Worm (Caenorhabditis elegans): ENCODE results near the gene mab-5.

mab-5 gene

DNA sequence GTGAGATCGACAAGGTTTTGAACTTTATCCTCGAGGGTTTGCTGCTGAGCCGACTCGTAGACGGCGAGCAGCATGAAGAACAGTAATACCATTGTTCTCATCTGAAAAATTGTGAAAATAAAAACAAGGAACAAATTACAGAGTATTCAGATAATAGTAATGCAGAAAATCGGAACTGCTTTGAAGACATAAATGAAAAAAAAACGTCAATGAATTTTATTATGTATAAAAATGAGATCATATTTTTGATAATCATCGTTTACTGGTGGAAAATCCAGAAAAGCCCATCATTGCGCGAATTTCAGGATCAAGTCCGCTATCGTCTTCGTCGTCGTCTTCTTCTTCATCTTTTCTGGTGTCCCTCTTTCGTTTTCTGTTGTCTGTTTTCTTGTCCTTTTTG lies 14.3 kb downstream of the mab-5 start, which contains the start of gene ZK686.3:
TSS of gene ZK686.3 (minus strand) at position 101 of the 400 bp plus-strand sequence.
- no peak for TF ChIP-seq nhr-76 (tag; optimal IDR thresholded peaks at IDR 0.05)
- no peak for TF ChIP-seq zfp-3 (GFP tag; conservative IDR thresholded peaks at IDR 0.05)
- no peak for TF ChIP-seq sdz-12 (GFP tag; optimal IDR thresholded peaks at IDR 0.05)
- TF ChIP-seq hmg-1.1 (GFP tag; IDR thresholded peaks at IDR 0.05), result no peak
- TF ChIP-seq Y75B8A.6 (GFP tag; IDR thresholded peaks at IDR 0.05), result no peak
- TF ChIP-seq ceh-32 (tag; optimal IDR thresholded peaks at IDR 0.05; ENCODE audit: poor library complexity), result no peak

DNA sequence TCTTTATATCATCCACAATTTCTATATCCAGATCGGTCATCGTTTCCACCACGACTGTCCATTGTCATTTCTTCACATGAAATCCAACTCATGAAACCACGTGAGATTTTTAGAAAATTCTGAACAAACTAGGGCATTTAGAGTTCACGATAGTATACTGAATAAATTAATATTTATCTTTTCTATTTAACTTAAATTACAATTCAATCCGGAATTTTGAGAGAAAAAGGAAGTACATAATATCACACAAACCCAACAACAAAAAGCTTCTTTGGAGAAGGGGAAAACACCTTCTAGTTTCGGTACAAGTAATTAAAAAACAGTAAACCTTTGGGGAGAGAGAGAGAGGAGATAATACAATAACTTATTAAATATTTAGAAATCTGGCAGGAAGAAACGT lies 15.8 kb downstream of the mab-5 start, which contains the start of gene ZK686.5:
TSS of gene ZK686.5 (minus strand) at position 101 of the 400 bp plus-strand sequence.
- no peak for TF ChIP-seq nhr-28 (tag; optimal IDR thresholded peaks at IDR 0.05)
- TF ChIP-seq ces-1 (GFP tag; optimal IDR thresholded peaks at IDR 0.05), result no peak
- TF ChIP-seq D1046.2 (GFP tag; IDR thresholded peaks at IDR 0.05), result no peak
- no peak for TF ChIP-seq zfp-2 (tag; optimal IDR thresholded peaks at IDR 0.05)
- TF ChIP-seq zfp-3 (GFP tag; conservative IDR thresholded peaks at IDR 0.05), result no peak
- no peak for TF ChIP-seq php-3 (GFP tag; IDR thresholded peaks at IDR 0.05)
- no peak for TF ChIP-seq pqm-1 (tag; optimal IDR thresholded peaks at IDR 0.05)
- TF ChIP-seq spr-1 (tag; optimal IDR thresholded peaks at IDR 0.05), result no peak
- no peak for TF ChIP-seq mxl-2 (GFP tag; conservative IDR thresholded peaks at IDR 0.05)
- no peak for TF ChIP-seq nhr-11 (tag; optimal IDR thresholded peaks at IDR 0.05)
- TF ChIP-seq nhr-10 (tag; optimal IDR thresholded peaks at IDR 0.05), result no peak
- no peak for TF ChIP-seq attf-4 (tag; optimal IDR thresholded peaks at IDR 0.05)
- no peak for TF ChIP-seq skn-1 (tag; optimal IDR thresholded peaks at IDR 0.05)
- no peak for TF ChIP-seq lim-7 (GFP tag; IDR thresholded peaks at IDR 0.05)
- no peak for TF ChIP-seq lin-1 (GFP tag; IDR thresholded peaks at IDR 0.05)
- no peak for TF ChIP-seq cey-2 (tag; optimal IDR thresholded peaks at IDR 0.05; ENCODE audit: borderline replicate concordance, insufficient read depth)
- TF ChIP-seq ceh-32 (tag; optimal IDR thresholded peaks at IDR 0.05; ENCODE audit: poor library complexity), result no peak

DNA sequence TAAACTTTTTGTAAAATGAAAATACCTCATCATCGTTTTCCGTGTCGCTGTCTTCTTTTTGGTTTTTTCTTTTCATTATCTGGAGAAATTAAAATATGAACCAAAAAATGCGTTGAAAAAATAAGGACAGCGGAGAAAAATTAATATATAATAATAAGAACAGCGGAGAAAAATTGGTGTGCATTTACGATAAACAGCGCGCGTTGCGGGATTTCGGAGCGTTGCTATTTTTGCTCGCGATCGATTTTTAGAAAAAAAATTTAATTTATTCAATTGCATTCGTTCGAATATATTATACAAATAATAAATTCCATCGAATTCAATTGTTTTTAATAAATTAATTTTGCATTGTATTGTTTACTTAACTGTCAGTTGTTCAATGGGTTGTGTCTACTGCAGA lies 17.3 kb downstream of the mab-5 start, which contains the start of gene ZK686.2:
TSS of gene ZK686.2 (minus strand) at position 79 of the 400 bp plus-strand sequence.
- no peak for TF ChIP-seq php-3 (GFP tag; IDR thresholded peaks at IDR 0.05)
- TF ChIP-seq dmd-6 (GFP tag; IDR thresholded peaks at IDR 0.05), result no peak
- no peak for TF ChIP-seq F44E2.7 (GFP tag; IDR thresholded peaks at IDR 0.05)
- no peak for TF ChIP-seq ZK546.5 (tag; optimal IDR thresholded peaks at IDR 0.05)
- peak; percentile 2 for TF ChIP-seq rbr-2 (tag; optimal IDR thresholded peaks at IDR 0.05)
- no peak for TF ChIP-seq lin-29 (GFP tag; IDR thresholded peaks at IDR 0.05)
- peak; percentile 67 for TF ChIP-seq mes-2 (tag; optimal IDR thresholded peaks at IDR 0.05; ENCODE audit: poor library complexity, severe bottlenecking)
- no peak for TF ChIP-seq snpc-4 (tag; optimal IDR thresholded peaks at IDR 0.05)
- no peak for TF ChIP-seq nhr-77 (tag; optimal IDR thresholded peaks at IDR 0.05)
- TF ChIP-seq Y105C5A.15 (GFP tag; IDR thresholded peaks at IDR 0.05), result no peak
- no peak for TF ChIP-seq zfp-3 (GFP tag; conservative IDR thresholded peaks at IDR 0.05)
- no peak for TF ChIP-seq daf-8 (GFP tag; IDR thresholded peaks at IDR 0.05)
- TF ChIP-seq gei-8 (GFP tag; optimal IDR thresholded peaks at IDR 0.05), result no peak
- no peak for TF ChIP-seq lin-39 (tag; optimal IDR thresholded peaks at IDR 0.05)
- no peak for TF ChIP-seq unc-130 (GFP tag; optimal IDR thresholded peaks at IDR 0.05)
- TF ChIP-seq Y48G9A.11 (GFP tag; IDR thresholded peaks at IDR 0.05), result peak; percentile 93
- TF ChIP-seq lir-3 (tag; optimal IDR thresholded peaks at IDR 0.05), result no peak
- TF ChIP-seq spr-3 (GFP tag; optimal IDR thresholded peaks at IDR 0.05), result no peak
- peak in 1 of 2 experiments; percentile 73 for TF ChIP-seq lsy-2 (tag; optimal IDR thresholded peaks at IDR 0.05)
- no peak for TF ChIP-seq ZK337.2 (GFP tag; IDR thresholded peaks at IDR 0.05)
- TF ChIP-seq dve-1 (tag; optimal IDR thresholded peaks at IDR 0.05; ENCODE audit: insufficient read depth), result no peak
- peak; percentile 19 for TF ChIP-seq dpl-1 (GFP tag; optimal IDR thresholded peaks at IDR 0.05)
- TF ChIP-seq hlh-30 (tag; optimal IDR thresholded peaks at IDR 0.05; ENCODE audit: insufficient read depth), result peak; percentile 1
- peak; percentile 60 for TF ChIP-seq R02D3.7 (tag; optimal IDR thresholded peaks at IDR 0.05)
- peak; percentile 93 for TF ChIP-seq T20F7.1 (GFP tag; optimal IDR thresholded peaks at IDR 0.05)
- TF ChIP-seq daf-12 (tag; optimal IDR thresholded peaks at IDR 0.05), result no peak
- TF ChIP-seq daf-16 (GFP tag; optimal IDR thresholded peaks at IDR 0.05), result no peak
- peak; percentile 13 for TF ChIP-seq daf-16 (tag; optimal IDR thresholded peaks at IDR 0.05)
- no peak for TF ChIP-seq nhr-41 (GFP tag; IDR thresholded peaks at IDR 0.05)
- TF ChIP-seq cey-2 (tag; optimal IDR thresholded peaks at IDR 0.05; ENCODE audit: borderline replicate concordance, insufficient read depth), result no peak
- no peak for TF ChIP-seq madf-5 (GFP tag; IDR thresholded peaks at IDR 0.05)
